Worm (Caenorhabditis elegans): Measurements from ENCODE around the gene R11D1.12.

R11D1.12 gene

ce11 chrV:12725893-12726292 lies at the start of gene R11D1.12:
Gene R11D1.12 (minus strand): TSS chrV:12725993.
- TF ChIP-seq peb-1 (tag; optimal IDR thresholded peaks at IDR 0.05), result no peak
- TF ChIP-seq mbf-1 (tag; optimal IDR thresholded peaks at IDR 0.05), result no peak
- TF ChIP-seq lin-39 (tag; optimal IDR thresholded peaks at IDR 0.05), result no peak
- TF ChIP-seq F13H6.1 (tag; optimal IDR thresholded peaks at IDR 0.05), result no peak
- TF ChIP-seq zag-1 (tag; optimal IDR thresholded peaks at IDR 0.05), result no peak
- no peak for TF ChIP-seq mdl-1 (tag; optimal IDR thresholded peaks at IDR 0.05)
- no peak for TF ChIP-seq ZK546.5 (tag; optimal IDR thresholded peaks at IDR 0.05)
- no peak for TF ChIP-seq ztf-11 (tag; optimal IDR thresholded peaks at IDR 0.05)

- TF ChIP-seq crh-2 (tag; optimal IDR thresholded peaks at IDR 0.05) (no peak), nhr-10 (tag; optimal IDR thresholded peaks at IDR 0.05) (no peak), gmeb-1 (tag; optimal IDR thresholded peaks at IDR 0.05) (no peak), mdl-1 (tag; optimal IDR thresholded peaks at IDR 0.05) (no peak), ztf-1 (GFP tag; conservative IDR thresholded peaks at IDR 0.05) (no peak), F13H6.1 (tag; optimal IDR thresholded peaks at IDR 0.05) (no peak), mab-5 (tag; optimal IDR thresholded peaks at IDR 0.05) (no peak), skn-1 (tag; optimal IDR thresholded peaks at IDR 0.05) (no peak), nhr-12 (tag; optimal IDR thresholded peaks at IDR 0.05) (no peak), ama-1 (optimal IDR thresholded peaks at IDR 0.05) (no peak), peb-1 (tag; optimal IDR thresholded peaks at IDR 0.05) (no peak), C34F6.9 (tag; optimal IDR thresholded peaks at IDR 0.05) (no peak), nhr-129 (tag; optimal IDR thresholded peaks at IDR 0.05) (no peak), ceh-16 (tag; optimal IDR thresholded peaks at IDR 0.05) (no peak), ztf-11 (tag; optimal IDR thresholded peaks at IDR 0.05) (no peak), nhr-23 (tag; optimal IDR thresholded peaks at IDR 0.05) (no peak), nhr-25 (tag; optimal IDR thresholded peaks at IDR 0.05) (no peak), mbf-1 (tag; optimal IDR thresholded peaks at IDR 0.05) (no peak)
Observed at ce11 chrV:12773852-12774251, 48.1 kb upstream of the R11D1.12 start.

ce11 chrV:12773222-12773621 lies 47.4 kb upstream of the R11D1.12 start, which contains the start of gene ZC455.1:
Gene ZC455.1 (plus strand): TSS chrV:12773522.
- TF ChIP-seq mab-5 (tag; optimal IDR thresholded peaks at IDR 0.05) (no peak), nhr-12 (tag; optimal IDR thresholded peaks at IDR 0.05) (no peak), skn-1 (tag; optimal IDR thresholded peaks at IDR 0.05) (no peak), lin-39 (tag; optimal IDR thresholded peaks at IDR 0.05) (no peak), mbf-1 (tag; optimal IDR thresholded peaks at IDR 0.05) (no peak), egl-27 (tag; optimal IDR thresholded peaks at IDR 0.05) (no peak), ceh-82 (tag; optimal IDR thresholded peaks at IDR 0.05) (no peak)

ce11 chrV:12768946-12769345 lies 43.2 kb upstream of the R11D1.12 start, which contains the start of gene srt-43:
Gene srt-43 (plus strand): TSS chrV:12769246.
- TF ChIP-seq lin-13 (GFP tag; optimal IDR thresholded peaks at IDR 0.05) (no peak), sma-3 (GFP tag; optimal IDR thresholded peaks at IDR 0.05) (no peak), gmeb-1 (tag; optimal IDR thresholded peaks at IDR 0.05) (no peak), ztf-11 (tag; optimal IDR thresholded peaks at IDR 0.05) (no peak), skn-1 (tag; optimal IDR thresholded peaks at IDR 0.05) (no peak), ceh-16 (tag; optimal IDR thresholded peaks at IDR 0.05) (no peak), unc-55 (GFP tag; optimal IDR thresholded peaks at IDR 0.05) (no peak), snpc-4 (tag; optimal IDR thresholded peaks at IDR 0.05) (no peak), elt-3 (tag; optimal IDR thresholded peaks at IDR 0.05) (no peak), F13H6.1 (tag; optimal IDR thresholded peaks at IDR 0.05) (no peak), R02D3.7 (tag; optimal IDR thresholded peaks at IDR 0.05) (no peak), lsy-2 (tag; optimal IDR thresholded peaks at IDR 0.05) (no peak), sem-4 (tag; optimal IDR thresholded peaks at IDR 0.05) (no peak)

ce11 chrV:12763291-12763995 lies 37.6 kb upstream of the R11D1.12 start, which contains the start of the genes abcf-1 and scc-3:
Gene abcf-1 (minus strand): TSS chrV:12763375.
Gene scc-3 (plus strand): TSS chrV:12763945.
- TF ChIP-seq C34F6.9 (tag; optimal IDR thresholded peaks at IDR 0.05) (peak; percentile 61), lsy-2 (tag; optimal IDR thresholded peaks at IDR 0.05) (peak; percentile 56 to 97), crh-2 (tag; optimal IDR thresholded peaks at IDR 0.05) (peak; percentile 35), nhr-129 (tag; optimal IDR thresholded peaks at IDR 0.05) (peak; percentile 76), alr-1 (tag; optimal IDR thresholded peaks at IDR 0.05) (no peak)
